Worm (Caenorhabditis elegans) whole organism, mixed stage, embryonic: Measurements from ENCODE around the gene rnh-2.

Source experiments
- bed-3 ChIP-seq: fragments of 200-800 bp; sonication (Bioruptor generic); optimal IDR thresholded peaks from 3 replicates; lab custom pipeline; 2018; ENCODE audit warnings: mild to moderate bottlenecking, missing genetic modification characterization, moderate library complexity, missing compliant biosample characterization
- ceh-39 ChIP-seq: fragments of 150-350 bp; optimal IDR thresholded peaks from 2 replicates; lab custom pipeline; 2014; ENCODE audit warnings: missing biosample characterization, missing genetic modification characterization
- ceh-43 ChIP-seq: fragments of 200-800 bp; sonication (Bioruptor generic); optimal IDR thresholded peaks from 2 replicates; lab custom pipeline; 2018; ENCODE audit warnings: mild to moderate bottlenecking, missing genetic modification characterization, moderate library complexity, missing compliant biosample characterization
- ceh-83 ChIP-seq: fragments of 200-800 bp; sonication (Bioruptor generic); optimal IDR thresholded peaks from 2 replicates; lab custom pipeline; 2018; ENCODE audit warnings: mild to moderate bottlenecking, missing genetic modification characterization, missing compliant biosample characterization
- ces-1 ChIP-seq: fragments of 150-350 bp; optimal IDR thresholded peaks from 2 replicates; lab custom pipeline; 2014; ENCODE audit warnings: missing biosample characterization, missing genetic modification reagents, missing genetic modification characterization
- drap-1 ChIP-seq: fragments of 200-800 bp; sonication (Bioruptor generic); optimal IDR thresholded peaks from 3 replicates; lab custom pipeline; 2018; ENCODE audit warnings: mild to moderate bottlenecking, missing genetic modification characterization, missing compliant biosample characterization
- elt-3 ChIP-seq: fragments of 150-350 bp; optimal IDR thresholded peaks from 2 replicates; lab custom pipeline; 2014; ENCODE audit warnings: missing biosample characterization, missing genetic modification characterization
- flh-1 ChIP-seq: fragments of 200-800 bp; sonication (Bioruptor generic); optimal IDR thresholded peaks from 2 replicates; lab custom pipeline; 2018; ENCODE audit warnings: mild to moderate bottlenecking, missing genetic modification characterization, moderate library complexity, missing compliant biosample characterization
- ham-2 ChIP-seq: fragments of 200-800 bp; sonication (Bioruptor generic); optimal IDR thresholded peaks from 2 replicates; lab custom pipeline; 2018; ENCODE audit warnings: mild to moderate bottlenecking, missing genetic modification characterization, missing compliant biosample characterization
- hlh-1 ChIP-seq: fragments of 150-350 bp; optimal IDR thresholded peaks from 2 replicates; lab custom pipeline; 2014; ENCODE audit warnings: missing biosample characterization, missing genetic modification reagents, missing genetic modification characterization
- lin-13 ChIP-seq: fragments of 150-350 bp; optimal IDR thresholded peaks from 2 replicates; lab custom pipeline; 2014; ENCODE audit warnings: missing biosample characterization, missing genetic modification characterization
- lin-32 ChIP-seq: fragments of 200-800 bp; sonication (Bioruptor generic); optimal IDR thresholded peaks from 2 replicates; lab custom pipeline; 2018; ENCODE audit warnings: mild to moderate bottlenecking, missing genetic modification characterization, missing compliant biosample characterization
- lsy-2 ChIP-seq: fragments of 150-350 bp; optimal IDR thresholded peaks from 2 replicates; lab custom pipeline; 2014; ENCODE audit warnings: missing biosample characterization, missing genetic modification characterization
- mep-1 ChIP-seq: fragments of 150-350 bp; optimal IDR thresholded peaks from 2 replicates; lab custom pipeline; 2017; ENCODE audit warnings: missing biosample characterization, missing genetic modification reagents, missing genetic modification characterization, inconsistent platforms
- mls-2 ChIP-seq: sonication (generic microtip); optimal IDR thresholded peaks from 2 replicates; lab custom pipeline; 2016; ENCODE audit warnings: mild to moderate bottlenecking, missing genetic modification characterization, moderate library complexity, missing compliant biosample characterization
- nhr-12 ChIP-seq: fragments of 150-350 bp; optimal IDR thresholded peaks from 2 replicates; lab custom pipeline; 2014; ENCODE audit warnings: missing biosample characterization, missing genetic modification characterization
- nhr-2 ChIP-seq: fragments of 150-350 bp; optimal IDR thresholded peaks from 2 replicates; lab custom pipeline; 2014; ENCODE audit warnings: missing biosample characterization, missing genetic modification characterization
- nhr-28 ChIP-seq: fragments of 150-350 bp; optimal IDR thresholded peaks from 2 replicates; lab custom pipeline; 2014; ENCODE audit warnings: missing biosample characterization, missing genetic modification characterization
- nhr-76 ChIP-seq: sonication (generic microtip); optimal IDR thresholded peaks from 2 replicates; lab custom pipeline; 2017; ENCODE audit warnings: missing biosample characterization, missing genetic modification characterization
- pha-4 ChIP-seq: fragments of 150-350 bp; optimal IDR thresholded peaks from 2 replicates; lab custom pipeline; 2018; ENCODE audit warnings: missing biosample characterization, missing genetic modification reagents, missing genetic modification characterization
- sem-2 ChIP-seq: fragments of 200-800 bp; sonication (Bioruptor generic); optimal IDR thresholded peaks from 2 replicates; lab custom pipeline; 2018; ENCODE audit warnings: mild to moderate bottlenecking, missing genetic modification characterization, missing compliant biosample characterization
- snpc-4 ChIP-seq: fragments of 150-350 bp; optimal IDR thresholded peaks from 2 replicates; lab custom pipeline; 2014; ENCODE audit warnings: missing biosample characterization, missing genetic modification characterization
- tbx-8 ChIP-seq: fragments of 200-800 bp; sonication (Bioruptor generic); optimal IDR thresholded peaks from 2 replicates; lab custom pipeline; 2018; ENCODE audit warnings: mild to moderate bottlenecking, missing genetic modification characterization, moderate library complexity, missing compliant biosample characterization
- unc-120 ChIP-seq: sonication (generic microtip); optimal IDR thresholded peaks from 2 replicates; lab custom pipeline; 2017; ENCODE audit warnings: missing genetic modification characterization, missing compliant biosample characterization; ENCODE audit not compliant: poor library complexity, severe bottlenecking
- unc-39 ChIP-seq: fragments of 150-350 bp; optimal IDR thresholded peaks from 2 replicates; lab custom pipeline; 2014; ENCODE audit warnings: missing biosample characterization, missing genetic modification characterization
- unc-62 ChIP-seq: fragments of 150-350 bp; optimal IDR thresholded peaks from 2 replicates; lab custom pipeline; 2014; ENCODE audit warnings: missing biosample characterization, missing genetic modification reagents, missing genetic modification characterization

The rnh-2 gene

DNA sequence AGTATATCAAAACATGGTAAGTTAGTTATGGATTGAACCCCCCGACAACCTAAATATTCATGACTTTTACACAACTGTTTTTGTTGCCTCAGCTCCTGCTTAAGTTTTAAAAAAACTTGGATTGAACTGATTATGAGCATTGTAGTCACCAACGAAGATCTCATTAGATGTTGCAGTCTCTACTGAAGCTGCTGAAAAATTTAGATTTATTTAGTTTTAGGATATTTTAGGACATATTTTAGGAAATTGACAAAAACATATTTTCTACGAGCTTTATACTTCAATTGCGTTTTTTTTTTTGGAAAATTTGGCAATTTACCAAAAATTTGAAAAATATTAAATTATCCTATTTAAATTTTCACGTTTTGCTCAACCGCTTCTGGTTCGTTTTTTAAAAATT lies 45.1 kb downstream of the rnh-2 start, which contains the start of gene F54C9.14:
Gene F54C9.14, plus strand, starts transcription at position 301 of the 400 bp plus-strand sequence.
- TF ChIP-seq unc-120 (tag; lab: Kevin White, UChicago) (no peak), hlh-1 (tag; lab: Kevin White, UChicago) (no peak), snpc-4 (tag; lab: Kevin White, UChicago) (no peak), lin-13 (tag; lab: Kevin White, UChicago) (no peak)

- TF ChIP-seq lin-32 (GFP tag; lab: Kevin White, UChicago) (no peak), pha-4 (tag; lab: Kevin White, UChicago) (no peak), nhr-12 (no peak), mep-1 (peak; percentile 10), flh-1 (no peak), lsy-2 (tag; lab: Kevin White, UChicago) (peak; percentile 65), unc-120 (tag; lab: Kevin White, UChicago) (peak; percentile 28), ces-1 (GFP tag; lab: Kevin White, UChicago) (peak; percentile 10), ceh-83 (no peak)
Observed at ce11 chrII:8566039-8566438, 49.1 kb downstream of the rnh-2 start, which contains the start of gene stc-1. stc-1 (minus strand) TSS chrII:8566139.

DNA sequence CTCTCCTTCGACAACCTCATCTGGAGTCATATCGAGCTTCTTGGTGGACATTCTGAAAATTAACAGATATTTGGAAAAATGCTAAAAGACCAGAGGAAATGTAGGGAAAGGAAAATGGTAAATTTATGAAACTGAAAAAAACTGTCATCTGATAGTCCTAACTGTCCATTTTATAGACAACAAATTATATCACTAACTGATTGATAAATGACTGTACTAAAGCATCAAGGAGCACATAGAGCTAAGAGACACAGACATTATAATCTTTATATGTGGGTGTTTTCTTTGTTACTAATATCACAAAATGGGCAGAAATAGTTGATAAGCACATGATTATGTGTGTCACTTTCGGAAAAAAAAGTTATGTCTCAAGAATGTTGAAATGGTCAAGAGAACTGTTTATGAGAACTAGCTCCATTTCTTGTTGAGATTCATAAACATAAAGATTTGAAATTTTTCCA lies 49.9 kb downstream of the rnh-2 start, which contains the start of gene F54C9.3:
Gene F54C9.3, minus strand, starts transcription at position 51 of the 461 bp plus-strand sequence.
- TF ChIP-seq nhr-28 (tag; lab: Kevin White, UChicago) (no peak), lin-13 (tag; lab: Kevin White, UChicago) (no peak), pha-4 (tag; lab: Kevin White, UChicago) (no peak), drap-1 (GFP tag; lab: Kevin White, UChicago) (no peak), flh-1 (no peak), ceh-39 (tag; lab: Kevin White, UChicago) (no peak), nhr-76 (tag; lab: Kevin White, UChicago) (no peak), unc-62 (GFP tag; lab: Kevin White, UChicago) (no peak), elt-3 (tag; lab: Kevin White, UChicago) (no peak), ceh-43 (GFP tag; lab: Kevin White, UChicago) (no peak), ham-2 (GFP tag; lab: Kevin White, UChicago) (no peak), nhr-12 (no peak), unc-39 (no peak), mep-1 (no peak), mls-2 (tag; lab: Kevin White, UChicago) (no peak), bed-3 (GFP tag; lab: Kevin White, UChicago) (no peak), tbx-8 (GFP tag; lab: Kevin White, UChicago) (no peak), sem-2 (GFP tag; lab: Kevin White, UChicago) (no peak), unc-120 (tag; lab: Kevin White, UChicago) (no peak), nhr-2 (no peak)
